Fruit fly (Drosophila melanogaster) whole organism, embryonic: ENCODE data around the gene ab.

Experiments used
- Bdp1 ChIP-seq: fragments of 200-800 bp; sonication (Bioruptor generic); optimal IDR thresholded peaks from 3 replicates; lab custom pipeline; 2016; ENCODE audit warnings: missing biosample characterization, missing genetic modification characterization
- CG11560 ChIP-seq: fragments of 200-800 bp; sonication (Bioruptor generic); IDR thresholded peaks from 3 replicates; pipeline ENCODE4 v1.3.6; 2022; ENCODE audit warnings: missing biosample characterization, missing genetic modification characterization
- CG12236 ChIP-seq: fragments of 200-800 bp; sonication (Bioruptor generic); optimal IDR thresholded peaks from 2 replicates; lab custom pipeline; 2016; ENCODE audit warnings: missing biosample characterization, missing genetic modification characterization
- CG12744 ChIP-seq: fragments of 200-800 bp; sonication (Bioruptor generic); optimal IDR thresholded peaks from 2 replicates; lab custom pipeline; 2016; ENCODE audit warnings: missing biosample characterization, missing genetic modification characterization
- CG13296 ChIP-seq: fragments of 200-800 bp; sonication (Bioruptor generic); optimal IDR thresholded peaks from 3 replicates; lab custom pipeline; 2018; ENCODE audit warnings: missing biosample characterization, mild to moderate bottlenecking, missing genetic modification characterization
- CG15011 ChIP-seq: fragments of 200-800 bp; sonication (Bioruptor generic); optimal IDR thresholded peaks from 3 replicates; lab custom pipeline; 2018; ENCODE audit warnings: missing biosample characterization, mild to moderate bottlenecking, missing genetic modification characterization
- CG18619 ChIP-seq: fragments of 200-800 bp; sonication (Bioruptor generic); optimal IDR thresholded peaks from 3 replicates; lab custom pipeline; 2017; ENCODE audit warnings: missing biosample characterization, mild to moderate bottlenecking, missing genetic modification characterization
- CG2129 ChIP-seq: fragments of 200-800 bp; sonication (Bioruptor generic); IDR thresholded peaks from 2 replicates; pipeline ENCODE4 v1.3.6; 2022; ENCODE audit warnings: missing biosample characterization, missing genetic modification characterization; ENCODE audit not compliant: partially characterized antibody
- CG34422 ChIP-seq: fragments of 200-800 bp; sonication (Bioruptor generic); IDR thresholded peaks from 3 replicates; pipeline ENCODE4 v1.3.6; 2022; ENCODE audit warnings: missing biosample characterization, missing genetic modification characterization
- CG4404 ChIP-seq: fragments of 200-800 bp; sonication (Bioruptor generic); IDR thresholded peaks from 2 replicates; pipeline ENCODE4 v1.3.6; 2022; ENCODE audit warnings: missing biosample characterization, missing genetic modification characterization
- CG4617 ChIP-seq: fragments of 200-800 bp; sonication (Bioruptor generic); optimal IDR thresholded peaks from 3 replicates; lab custom pipeline; 2016; ENCODE audit warnings: missing biosample characterization, missing genetic modification characterization, borderline replicate concordance
- CG4707 ChIP-seq: fragments of 200-800 bp; sonication (Bioruptor generic); optimal IDR thresholded peaks from 2 replicates; lab custom pipeline; 2018; ENCODE audit warnings: missing biosample characterization, mild to moderate bottlenecking, missing genetic modification characterization, moderate library complexity
- CG4820 ChIP-seq: fragments of 200-800 bp; sonication (Bioruptor generic); optimal IDR thresholded peaks from 3 replicates; lab custom pipeline; 2016; ENCODE audit warnings: missing biosample characterization, missing genetic modification characterization
- CG7786 ChIP-seq: fragments of 200-800 bp; sonication (Bioruptor generic); optimal IDR thresholded peaks from 2 replicates; lab custom pipeline; 2016; ENCODE audit warnings: missing biosample characterization, missing genetic modification characterization
- CG8924 ChIP-seq: fragments of 200-800 bp; optimal IDR thresholded peaks from 3 replicates; lab custom pipeline; 2019; ENCODE audit warnings: missing biosample characterization, mild to moderate bottlenecking, missing genetic modification characterization, moderate library complexity
- CG9215 ChIP-seq: fragments of 200-800 bp; sonication (Bioruptor generic); IDR thresholded peaks from 2 replicates; pipeline ENCODE4 v1.3.6; 2022; ENCODE audit warnings: missing biosample characterization, missing genetic modification characterization
- CG9797 ChIP-seq: fragments of 200-800 bp; sonication (Bioruptor generic); optimal IDR thresholded peaks from 3 replicates; lab custom pipeline; 2018; ENCODE audit warnings: missing biosample characterization, mild to moderate bottlenecking, missing genetic modification characterization
- Doc2 ChIP-seq: fragments of 200-800 bp; sonication (Bioruptor generic); IDR thresholded peaks from 2 replicates; pipeline ENCODE4 v1.3.6; 2022; ENCODE audit warnings: missing biosample characterization, missing genetic modification characterization
- Gsc ChIP-seq: fragments of 200-800 bp; sonication (Bioruptor generic); IDR thresholded peaks from 2 replicates; pipeline ENCODE4 v1.3.6; 2022; ENCODE audit warnings: missing biosample characterization, missing genetic modification characterization
- HmgZ ChIP-seq: fragments of 200-800 bp; sonication (Bioruptor generic); optimal IDR thresholded peaks from 2 replicates; lab custom pipeline; 2018; ENCODE audit warnings: missing biosample characterization, mild to moderate bottlenecking, missing genetic modification characterization
- Hsf ChIP-seq: fragments of 200-800 bp; sonication (Bioruptor generic); optimal IDR thresholded peaks from 3 replicates; lab custom pipeline; 2016; ENCODE audit warnings: missing biosample characterization, missing genetic modification characterization
- MTF-1 ChIP-seq: fragments of 200-800 bp; sonication (Bioruptor generic); optimal IDR thresholded peaks from 2 replicates; lab custom pipeline; 2018; ENCODE audit warnings: missing biosample characterization, mild to moderate bottlenecking, missing genetic modification characterization, borderline replicate concordance
- Mes4 ChIP-seq: fragments of 200-800 bp; sonication (Bioruptor generic); optimal IDR thresholded peaks from 2 replicates; lab custom pipeline; 2016; ENCODE audit warnings: missing biosample characterization, missing genetic modification characterization
- Mrtf ChIP-seq: fragments of 200-800 bp; sonication (Bioruptor generic); IDR thresholded peaks from 3 replicates; pipeline ENCODE4 v1.3.6; 2022; ENCODE audit warnings: missing biosample characterization, missing genetic modification characterization
- Myb ChIP-seq: fragments of 200-800 bp; sonication (Bioruptor generic); optimal IDR thresholded peaks from 2 replicates; lab custom pipeline; 2016; ENCODE audit warnings: missing biosample characterization, missing genetic modification characterization
- Nf-YA ChIP-seq: fragments of 200-800 bp; sonication (Bioruptor generic); IDR thresholded peaks from 2 replicates; pipeline ENCODE4 v1.3.6; 2022; ENCODE audit warnings: missing biosample characterization, missing genetic modification characterization
- Oli ChIP-seq: fragments of 200-800 bp; sonication (Bioruptor generic); optimal IDR thresholded peaks from 2 replicates; lab custom pipeline; 2018; ENCODE audit warnings: missing biosample characterization, mild to moderate bottlenecking, missing genetic modification characterization, moderate library complexity
- Pdp1 ChIP-seq, 2 experiments: fragments of 200-800 bp; sonication (Bioruptor generic); optimal IDR thresholded peaks; 3 replicates each; lab custom pipeline; 2016; ENCODE audit warnings: missing biosample characterization in 2 of 2, missing genetic modification characterization in 2 of 2, mild to moderate bottlenecking in 1 of 2, moderate library complexity in 1 of 2
- Sry-β ChIP-seq: fragments of 200-800 bp; sonication (Bioruptor generic); optimal IDR thresholded peaks from 2 replicates; lab custom pipeline; 2018; ENCODE audit warnings: missing biosample characterization, mild to moderate bottlenecking, missing genetic modification characterization, moderate library complexity
- ac ChIP-seq: fragments of 200-800 bp; sonication (Bioruptor generic); optimal IDR thresholded peaks from 3 replicates; lab custom pipeline; 2017; ENCODE audit warnings: missing biosample characterization, mild to moderate bottlenecking, missing genetic modification characterization
- cwo ChIP-seq: fragments of 200-800 bp; sonication (Bioruptor generic); optimal IDR thresholded peaks from 3 replicates; lab custom pipeline; 2017; ENCODE audit warnings: missing biosample characterization, missing genetic modification characterization, mild to moderate bottlenecking, moderate library complexity, missing genetic modification reagents
- dysf ChIP-seq: fragments of 200-800 bp; sonication (Bioruptor generic); IDR thresholded peaks from 3 replicates; pipeline ENCODE4 v1.3.6; 2022; ENCODE audit warnings: missing biosample characterization, missing genetic modification characterization
- ewg ChIP-seq: fragments of 200-800 bp; sonication (Bioruptor generic); optimal IDR thresholded peaks from 3 replicates; lab custom pipeline; 2017; ENCODE audit warnings: mild to moderate bottlenecking, missing biosample characterization, missing genetic modification reagents, missing genetic modification characterization
- ham ChIP-seq: fragments of 200-800 bp; sonication (Bioruptor generic); IDR thresholded peaks from 2 replicates; pipeline ENCODE4 v1.3.6; 2022; ENCODE audit warnings: missing biosample characterization, missing genetic modification characterization
- jumu ChIP-seq: fragments of 200-800 bp; sonication (Bioruptor generic); optimal IDR thresholded peaks from 3 replicates; lab custom pipeline; 2016; ENCODE audit warnings: missing biosample characterization, missing genetic modification characterization
- ken ChIP-seq: fragments of 200-800 bp; sonication (Bioruptor generic); IDR thresholded peaks from 3 replicates; pipeline ENCODE4 v1.3.6; 2022; ENCODE audit warnings: missing biosample characterization, missing genetic modification characterization
- lov ChIP-seq, 2 experiments: fragments of 200-800 bp in 1 of 2; fragments of >200 bp in 1 of 2; sonication (Bioruptor generic) in 1 of 2; IDR thresholded peaks in 1 of 2; optimal IDR thresholded peaks in 1 of 2; 2 replicates in 1 of 2; 3 replicates in 1 of 2; pipeline versions ENCODE4 v1.3.6 to Lab custom; 2017 to 2022; ENCODE audit warnings: missing biosample characterization in 1 of 2, missing genetic modification characterization in 1 of 2
- mirr ChIP-seq: fragments of 200-800 bp; sonication (Bioruptor generic); optimal IDR thresholded peaks from 3 replicates; lab custom pipeline; 2018; ENCODE audit warnings: missing biosample characterization, mild to moderate bottlenecking, missing genetic modification characterization
- nerfin-2 ChIP-seq: fragments of 200-800 bp; sonication (Bioruptor generic); IDR thresholded peaks from 2 replicates; pipeline ENCODE4 v1.3.6; 2022; ENCODE audit warnings: missing biosample characterization, missing genetic modification characterization; ENCODE audit not compliant: partially characterized antibody
- pan ChIP-seq, 4 experiments: fragments of >200 bp in 3 of 4; fragments of 200-800 bp in 1 of 4; sonication (Bioruptor generic) in 1 of 4; optimal IDR thresholded peaks in 3 of 4; IDR thresholded peaks in 1 of 4; 2 replicates each; pipeline versions ENCODE4 v1.3.6 to Lab custom; 2017 to 2022; ENCODE audit warnings: missing biosample characterization in 2 of 4, missing genetic modification characterization in 2 of 4, mixed read lengths in 1 of 4
- prd ChIP-seq, 3 experiments: fragments of >200 bp in 2 of 3; fragments of 200-800 bp in 1 of 3; sonication (Bioruptor generic) in 1 of 3; optimal IDR thresholded peaks in 2 of 3; IDR thresholded peaks in 1 of 3; 2 replicates in 2 of 3; 3 replicates in 1 of 3; pipeline versions ENCODE4 v1.3.6 to Lab custom; 2017 to 2022; ENCODE audit warnings: missing biosample characterization in 1 of 3, missing genetic modification characterization in 1 of 3
- pros ChIP-seq: fragments of 200-800 bp; sonication (Bioruptor generic); optimal IDR thresholded peaks from 3 replicates; lab custom pipeline; 2019; ENCODE audit warnings: missing biosample characterization, mild to moderate bottlenecking, missing genetic modification characterization, moderate library complexity
- repo ChIP-seq: fragments of 200-800 bp; sonication (Bioruptor generic); optimal IDR thresholded peaks from 2 replicates; lab custom pipeline; 2016; ENCODE audit warnings: missing biosample characterization, missing genetic modification characterization
- row ChIP-seq: fragments of 200-800 bp; sonication (Bioruptor generic); IDR thresholded peaks from 3 replicates; pipeline ENCODE4 v1.3.6; 2022; ENCODE audit warnings: missing biosample characterization, missing genetic modification characterization
- sens-2 ChIP-seq: fragments of 200-800 bp; sonication (Bioruptor generic); IDR thresholded peaks from 2 replicates; pipeline ENCODE4 v1.3.6; 2022; ENCODE audit warnings: missing biosample characterization, missing genetic modification characterization
- sim ChIP-seq: fragments of 200-800 bp; sonication (Bioruptor generic); IDR thresholded peaks from 2 replicates; pipeline ENCODE4 v1.3.6; 2022; ENCODE audit warnings: missing biosample characterization, missing genetic modification characterization
- stwl ChIP-seq: fragments of 200-800 bp; sonication (Bioruptor generic); optimal IDR thresholded peaks from 3 replicates; lab custom pipeline; 2018; ENCODE audit warnings: missing biosample characterization, mild to moderate bottlenecking, missing genetic modification characterization, moderate library complexity
- sug ChIP-seq: fragments of 200-800 bp; optimal IDR thresholded peaks from 2 replicates; lab custom pipeline; 2019; ENCODE audit warnings: missing biosample characterization, mild to moderate bottlenecking, missing genetic modification characterization, moderate library complexity
- vvl ChIP-seq: fragments of 200-800 bp; sonication (Bioruptor generic); IDR thresholded peaks from 2 replicates; pipeline ENCODE4 v1.3.6; 2022; ENCODE audit warnings: missing biosample characterization, missing genetic modification characterization
- zfh2 ChIP-seq: fragments of 200-800 bp; sonication (Bioruptor generic); optimal IDR thresholded peaks from 2 replicates; lab custom pipeline; 2016; ENCODE audit warnings: missing biosample characterization, missing genetic modification characterization

ab gene

dm6 chr2L:11222079-11222478, 11.6 kb downstream of the ab start (continued):
- TF ChIP-seq stwl (tag; lab: Kevin White, UChicago) (no peak), row (GFP tag; lab: Robert Waterston, UW) (peak; percentile 41; the same call in 2 of the 3 replicates), CG34422 (GFP tag; lab: Robert Waterston, UW) (no peak), Nf-YA (GFP tag; lab: Robert Waterston, UW) (no peak), CG9215 (GFP tag; lab: Robert Waterston, UW) (no peak), CG13296 (GFP tag; lab: Kevin White, UChicago) (no peak), CG4617 (no peak), sim (GFP tag; lab: Robert Waterston, UW) (0 out of 2 replicates have a peak, but pooled peaks have one; percentile 30), CG4404 (GFP tag; lab: Robert Waterston, UW) (peak; percentile 36; the same call in 1 of the 2 replicates), sens-2 (no peak), prd (optimal IDR thresholded peaks at IDR 0.05; lab: Kevin White, UChicago) (no peak), prd (GFP tag; IDR thresholded peaks at IDR 0.05; lab: Robert Waterston, UW) (peak; percentile 63), Bdp1 (GFP tag; lab: Kevin White, UChicago) (no peak), CG18619 (GFP tag; lab: Kevin White, UChicago) (no peak), CG11560 (tag; lab: Robert Waterston, UW) (no peak), CG12236 (no peak), pros (no peak), dysf (GFP tag; lab: Robert Waterston, UW) (0 out of 3 replicates have a peak, but pooled peaks have one; percentile 23), CG12744 (GFP tag; lab: Kevin White, UChicago) (no peak), MTF-1 (GFP tag; lab: Kevin White, UChicago) (no peak), CG9797 (no peak), vvl (GFP tag; lab: Robert Waterston, UW) (peak; percentile 41; the same call in 1 of the 2 replicates), sug (tag; lab: Kevin White, UChicago) (no peak), Oli (peak; percentile 25), pan (optimal IDR thresholded peaks at IDR 0.05; lab: Kevin White, UChicago) (no peak), pan (GFP tag; optimal IDR thresholded peaks at IDR 0.05 in 1 of 2, IDR thresholded peaks at IDR 0.05 in 1 of 2) (peak in 1 of 2 experiments; percentile 31), Mrtf (GFP tag; lab: Robert Waterston, UW) (no peak), CG8924 (tag; lab: Kevin White, UChicago) (no peak), cwo (no peak), CG7786 (GFP tag; lab: Kevin White, UChicago) (no peak), mirr (GFP tag; lab: Kevin White, UChicago) (no peak), Gsc (GFP tag; lab: Robert Waterston, UW) (no peak), CG2129 (GFP tag; lab: Robert Waterston, UW) (no peak), Pdp1 (GFP tag; optimal IDR thresholded peaks at IDR 0.05; lab: Kevin White, UChicago) (no peak), Myb (GFP tag; lab: Kevin White, UChicago) (no peak), jumu (no peak), HmgZ (tag; lab: Kevin White, UChicago) (no peak), CG15011 (GFP tag; lab: Kevin White, UChicago) (no peak), ken (GFP tag; lab: Robert Waterston, UW) (no peak), Doc2 (no peak), ac (no peak), lov (optimal IDR thresholded peaks at IDR 0.05; lab: Kevin White, UChicago) (no peak), lov (GFP tag; IDR thresholded peaks at IDR 0.05; lab: Robert Waterston, UW) (no peak), CG4820 (GFP tag; lab: Kevin White, UChicago) (no peak), repo (no peak), CG4707 (peak; percentile 2), zfh2 (GFP tag; lab: Kevin White, UChicago) (no peak), ham (no peak), Hsf (peak; percentile 10), ewg (no peak), Mes4 (GFP tag; lab: Kevin White, UChicago) (no peak), Sry-β (GFP tag; lab: Kevin White, UChicago) (no peak), nerfin-2 (GFP tag; lab: Robert Waterston, UW) (no peak)
